Fruit fly (Drosophila melanogaster) whole organism, wandering third instar larva: ENCODE measurements around the gene bor.
A peak's percentile ranks its signal among the peaks of the same experiment; 100 is the strongest.

Source experiments
- CrebA ChIP-seq: fragments of 200-800 bp; sonication (Bioruptor generic); optimal IDR thresholded peaks from 2 replicates; lab custom pipeline; 2016; ENCODE audit warnings: missing biosample characterization, mild to moderate bottlenecking, missing genetic modification characterization, borderline replicate concordance
- Jra ChIP-seq: sonication (Bioruptor generic); optimal IDR thresholded peaks from 2 replicates; lab custom pipeline; 2016; ENCODE audit warnings: missing biosample characterization, missing genetic modification characterization
- Rel ChIP-seq, 2 experiments: fragments of 200-800 bp; sonication (Bioruptor generic) in 1 of 2; optimal IDR thresholded peaks; 2 replicates in 1 of 2; 3 replicates in 1 of 2; lab custom pipeline; 2016 to 2019; ENCODE audit warnings: mild to moderate bottlenecking in 2 of 2, missing biosample characterization in 2 of 2, missing genetic modification characterization in 2 of 2, moderate library complexity in 1 of 2
- Vsx2 ChIP-seq: fragments of 200-300, 225-300 bp; sonication (Bioruptor generic); optimal IDR thresholded peaks from 2 replicates; lab custom pipeline; 2018; ENCODE audit warnings: missing biosample characterization, missing genetic modification characterization; ENCODE audit not compliant: partially characterized antibody
- brk ChIP-seq: fragments of 200-800 bp; sonication (Bioruptor generic); optimal IDR thresholded peaks from 2 replicates; lab custom pipeline; 2016; ENCODE audit warnings: missing biosample characterization, mild to moderate bottlenecking, missing genetic modification characterization
- fru ChIP-seq: fragments of 200-800 bp; sonication (Bioruptor generic); optimal IDR thresholded peaks from 3 replicates; lab custom pipeline; 2016; ENCODE audit warnings: missing biosample characterization, mild to moderate bottlenecking, missing genetic modification characterization
- lola ChIP-seq: fragments of >200 bp; optimal IDR thresholded peaks from 2 replicates; lab custom pipeline; 2017; ENCODE audit warnings: missing biosample characterization, missing genetic modification characterization
- pan ChIP-seq: fragments of >200 bp; optimal IDR thresholded peaks from 2 replicates; lab custom pipeline; 2017
- sage ChIP-seq: fragments of 200-800 bp; sonication (Bioruptor generic); optimal IDR thresholded peaks from 2 replicates; lab custom pipeline; 2016; ENCODE audit warnings: missing biosample characterization, mild to moderate bottlenecking, missing genetic modification characterization
- usp ChIP-seq: fragments of >200 bp; optimal IDR thresholded peaks from 2 replicates; lab custom pipeline; 2017; ENCODE audit warnings: missing biosample characterization, missing genetic modification characterization
- woc ChIP-seq: sonication (Bioruptor generic); optimal IDR thresholded peaks from 2 replicates; lab custom pipeline; 2016; ENCODE audit warnings: missing biosample characterization, mild to moderate bottlenecking, missing genetic modification characterization

dm6 chr3R:16272754-16273502 is 9.0 kb upstream of the bor start:
- TF ChIP-seq sage (no peak), usp (GFP tag; lab: Kevin White, UChicago) (no peak), Vsx2 (peak; percentile 69), brk (GFP tag; lab: Kevin White, UChicago) (no peak), Rel (GFP tag; optimal IDR thresholded peaks at IDR 0.05; lab: Kevin White, UChicago) (no peak), Rel (tag; optimal IDR thresholded peaks at IDR 0.05; lab: Kevin White, UChicago) (peak; percentile 13), CrebA (GFP tag; lab: Kevin White, UChicago) (no peak), Jra (GFP tag; lab: Kevin White, UChicago) (no peak), woc (GFP tag; lab: Kevin White, UChicago) (no peak), fru (GFP tag; lab: Kevin White, UChicago) (no peak), lola (no peak), pan (lab: Kevin White, UChicago) (no peak)
